Worm (Caenorhabditis elegans): ENCODE data around the gene H23L24.1.

H23L24.1 gene

DNA sequence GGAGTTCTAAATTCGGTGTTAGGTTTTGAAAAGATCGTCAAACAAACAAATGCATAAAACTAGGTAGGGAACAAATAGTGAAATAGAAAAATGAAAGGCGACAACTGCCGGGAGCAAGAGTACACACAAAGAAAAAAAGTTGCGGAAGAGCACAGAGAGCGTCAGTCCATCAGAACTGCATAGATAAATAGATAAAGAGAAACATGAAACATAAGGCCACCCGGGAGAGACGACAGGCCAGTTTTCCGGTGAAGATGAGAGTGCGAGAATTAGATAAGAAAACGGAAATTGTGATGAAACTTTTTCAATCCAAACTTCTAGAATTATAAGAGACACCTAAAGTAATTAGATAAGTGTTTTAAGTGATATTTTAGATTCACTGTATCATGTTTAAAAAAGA is 39.5 kb downstream of the H23L24.1 start:
- TF ChIP-seq ZK546.5 (tag; optimal IDR thresholded peaks at IDR 0.05) = no peak
- TF ChIP-seq alr-1 (tag; optimal IDR thresholded peaks at IDR 0.05) = no peak
- peak; percentile 14 for TF ChIP-seq sma-9 (GFP tag; optimal IDR thresholded peaks at IDR 0.05)
- TF ChIP-seq sma-9 (tag; optimal IDR thresholded peaks at IDR 0.05) = no peak
- peak; percentile 35 for TF ChIP-seq crh-2 (tag; optimal IDR thresholded peaks at IDR 0.05)
- no peak for TF ChIP-seq snpc-4 (tag; optimal IDR thresholded peaks at IDR 0.05)
- peak; percentile 64 for TF ChIP-seq F13H6.1 (tag; optimal IDR thresholded peaks at IDR 0.05)
- TF ChIP-seq lin-39 (tag; optimal IDR thresholded peaks at IDR 0.05) = no peak
- no peak for TF ChIP-seq lin-13 (GFP tag; optimal IDR thresholded peaks at IDR 0.05)
- TF ChIP-seq C34F6.9 (tag; optimal IDR thresholded peaks at IDR 0.05) = peak; percentile 7
- TF ChIP-seq ama-1 (optimal IDR thresholded peaks at IDR 0.05) = no peak
- peak; percentile 26 for TF ChIP-seq nhr-129 (tag; optimal IDR thresholded peaks at IDR 0.05)
- TF ChIP-seq fos-1 (tag; optimal IDR thresholded peaks at IDR 0.05) = peak; percentile 90
- TF ChIP-seq mdl-1 (tag; optimal IDR thresholded peaks at IDR 0.05) = no peak
- peak; percentile 12 for TF ChIP-seq unc-55 (GFP tag; optimal IDR thresholded peaks at IDR 0.05)
- TF ChIP-seq zag-1 (tag; optimal IDR thresholded peaks at IDR 0.05) = no peak

DNA sequence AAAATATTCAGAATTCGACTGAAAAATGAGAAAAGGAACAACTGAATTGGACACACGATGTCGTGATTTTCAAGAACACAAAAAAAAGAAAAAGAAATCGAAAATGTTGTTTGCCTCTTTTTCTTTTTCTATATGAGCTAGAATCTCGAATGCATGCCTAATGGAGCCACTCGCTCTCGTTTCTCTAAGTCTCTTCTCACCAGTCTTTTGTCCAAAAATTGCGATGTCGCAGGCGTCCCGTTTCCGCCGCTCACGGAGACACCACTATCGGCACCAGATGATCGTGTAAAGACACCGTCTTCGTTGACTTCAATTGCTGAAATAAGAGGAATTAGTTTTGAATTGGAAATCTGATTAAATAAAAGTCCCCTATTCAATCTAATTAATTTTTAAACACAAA is 40.4 kb downstream of the H23L24.1 start:
- no peak for TF ChIP-seq sma-9 (GFP tag; optimal IDR thresholded peaks at IDR 0.05)
- no peak for TF ChIP-seq sma-9 (tag; optimal IDR thresholded peaks at IDR 0.05)
- no peak for TF ChIP-seq nhr-10 (tag; optimal IDR thresholded peaks at IDR 0.05)
- no peak for TF ChIP-seq skn-1 (tag; optimal IDR thresholded peaks at IDR 0.05)
- no peak for TF ChIP-seq dmd-4 (tag; optimal IDR thresholded peaks at IDR 0.05)
- TF ChIP-seq unc-55 (GFP tag; optimal IDR thresholded peaks at IDR 0.05) = peak; percentile 85
- TF ChIP-seq lsy-2 (tag; optimal IDR thresholded peaks at IDR 0.05) = peak in 1 of 2 experiments; percentile 64
- TF ChIP-seq nhr-25 (tag; optimal IDR thresholded peaks at IDR 0.05) = no peak
- TF ChIP-seq snpc-4 (tag; optimal IDR thresholded peaks at IDR 0.05) = no peak
- TF ChIP-seq zag-1 (tag; optimal IDR thresholded peaks at IDR 0.05) = peak; percentile 50
- TF ChIP-seq sma-3 (GFP tag; optimal IDR thresholded peaks at IDR 0.05) = no peak
- TF ChIP-seq nhr-129 (tag; optimal IDR thresholded peaks at IDR 0.05) = peak; percentile 37
- TF ChIP-seq mbf-1 (tag; optimal IDR thresholded peaks at IDR 0.05) = no peak
- peak; percentile 26 for TF ChIP-seq fos-1 (tag; optimal IDR thresholded peaks at IDR 0.05)
- TF ChIP-seq unc-39 (tag; optimal IDR thresholded peaks at IDR 0.05) = no peak
- TF ChIP-seq ama-1 (optimal IDR thresholded peaks at IDR 0.05) = no peak
- TF ChIP-seq crh-2 (tag; optimal IDR thresholded peaks at IDR 0.05) = peak; percentile 50
- TF ChIP-seq lin-13 (GFP tag; optimal IDR thresholded peaks at IDR 0.05) = peak; percentile 34
- TF ChIP-seq nhr-77 (tag; optimal IDR thresholded peaks at IDR 0.05) = no peak
- TF ChIP-seq C34F6.9 (tag; optimal IDR thresholded peaks at IDR 0.05) = peak; percentile 54
- TF ChIP-seq peb-1 (tag; optimal IDR thresholded peaks at IDR 0.05) = no peak

DNA sequence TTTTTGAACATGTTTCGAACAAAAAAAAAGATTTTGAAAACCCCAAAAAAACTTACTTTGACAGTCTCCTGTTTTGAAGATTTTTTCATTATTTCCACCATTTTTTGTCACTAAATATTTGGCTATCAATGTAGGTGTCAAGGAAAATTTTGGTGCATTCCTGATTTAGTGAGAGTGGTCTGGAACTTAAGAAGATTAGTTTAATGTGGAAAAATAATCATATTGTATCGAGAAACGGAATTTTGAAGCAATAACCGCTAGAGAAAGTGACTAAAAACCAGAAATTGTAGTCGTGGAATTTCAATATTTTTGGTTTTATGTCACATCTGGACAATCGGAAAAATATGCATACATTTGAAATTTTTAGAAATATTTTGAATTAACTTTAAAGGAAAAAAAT is 43.6 kb downstream of the H23L24.1 start, which contains the start of the genes F20C5.11 and klp-11:
Gene F20C5.11 (minus strand): TSS at position 101 of the 400 bp plus-strand sequence.
Gene klp-11 (minus strand): TSS at position 171 of the 400 bp plus-strand sequence.
- TF ChIP-seq blmp-1 (tag; optimal IDR thresholded peaks at IDR 0.05; ENCODE audit: insufficient read depth) (no peak), sma-3 (GFP tag; optimal IDR thresholded peaks at IDR 0.05) (no peak), ama-1 (optimal IDR thresholded peaks at IDR 0.05) (no peak), mdl-1 (tag; optimal IDR thresholded peaks at IDR 0.05) (no peak), lin-13 (GFP tag; optimal IDR thresholded peaks at IDR 0.05) (no peak), nhr-77 (tag; optimal IDR thresholded peaks at IDR 0.05) (no peak), unc-39 (tag; optimal IDR thresholded peaks at IDR 0.05) (no peak), nhr-25 (tag; optimal IDR thresholded peaks at IDR 0.05) (no peak), nhr-12 (tag; optimal IDR thresholded peaks at IDR 0.05) (no peak), ceh-82 (tag; optimal IDR thresholded peaks at IDR 0.05) (no peak), dmd-4 (tag; optimal IDR thresholded peaks at IDR 0.05) (no peak), nhr-6 (tag; optimal IDR thresholded peaks at IDR 0.05) (no peak), nhr-21 (tag; optimal IDR thresholded peaks at IDR 0.05) (no peak), zag-1 (tag; optimal IDR thresholded peaks at IDR 0.05) (no peak), sem-4 (tag; optimal IDR thresholded peaks at IDR 0.05) (no peak), ztf-1 (GFP tag; conservative IDR thresholded peaks at IDR 0.05) (no peak), lin-39 (tag; optimal IDR thresholded peaks at IDR 0.05) (no peak), ztf-4 (tag; optimal IDR thresholded peaks at IDR 0.05) (no peak)

DNA sequence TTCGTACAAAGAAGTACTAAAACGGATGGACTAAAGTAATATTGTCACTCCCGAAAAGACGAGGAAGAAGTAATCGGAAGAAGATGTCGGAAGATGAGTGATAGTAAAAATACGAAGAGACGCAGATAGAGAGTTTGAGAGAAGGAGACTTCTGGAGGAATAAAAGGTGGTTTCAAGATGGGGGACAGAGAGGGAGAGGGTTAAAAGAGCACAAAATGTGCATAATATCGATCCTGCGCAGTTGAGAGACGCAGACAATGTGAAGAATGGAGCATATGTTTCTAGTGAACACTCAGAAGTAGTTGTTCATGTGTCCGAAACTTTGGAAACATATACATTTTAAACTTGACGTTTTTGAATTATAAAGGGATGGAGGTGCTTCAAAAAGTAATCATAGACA is 44.2 kb downstream of the H23L24.1 start:
- TF ChIP-seq lin-13 (GFP tag; optimal IDR thresholded peaks at IDR 0.05) = peak; percentile 43
- TF ChIP-seq elt-3 (tag; optimal IDR thresholded peaks at IDR 0.05) = no peak
- no peak for TF ChIP-seq unc-62 (GFP tag; optimal IDR thresholded peaks at IDR 0.05)
- no peak for TF ChIP-seq nhr-23 (tag; optimal IDR thresholded peaks at IDR 0.05)
- no peak for TF ChIP-seq nhr-11 (tag; optimal IDR thresholded peaks at IDR 0.05)
- TF ChIP-seq F13H6.1 (tag; optimal IDR thresholded peaks at IDR 0.05) = peak; percentile 49
- TF ChIP-seq R02D3.7 (tag; optimal IDR thresholded peaks at IDR 0.05) = no peak
- TF ChIP-seq unc-39 (tag; optimal IDR thresholded peaks at IDR 0.05) = no peak
- TF ChIP-seq crh-2 (tag; optimal IDR thresholded peaks at IDR 0.05) = no peak
- TF ChIP-seq ztf-4 (tag; optimal IDR thresholded peaks at IDR 0.05) = no peak
- TF ChIP-seq nhr-237 (tag; optimal IDR thresholded peaks at IDR 0.05) = no peak
- no peak for TF ChIP-seq ama-1 (optimal IDR thresholded peaks at IDR 0.05)
- no peak for TF ChIP-seq lin-39 (tag; optimal IDR thresholded peaks at IDR 0.05)
- TF ChIP-seq nhr-21 (tag; optimal IDR thresholded peaks at IDR 0.05) = no peak
- peak; percentile 93 for TF ChIP-seq unc-55 (GFP tag; optimal IDR thresholded peaks at IDR 0.05)
- TF ChIP-seq snpc-4 (tag; optimal IDR thresholded peaks at IDR 0.05) = no peak
- no peak for TF ChIP-seq nhr-25 (tag; optimal IDR thresholded peaks at IDR 0.05)
- TF ChIP-seq alr-1 (tag; optimal IDR thresholded peaks at IDR 0.05) = no peak
- TF ChIP-seq mdl-1 (tag; optimal IDR thresholded peaks at IDR 0.05) = no peak
- TF ChIP-seq ZK546.5 (tag; optimal IDR thresholded peaks at IDR 0.05) = no peak
- no peak for TF ChIP-seq nhr-12 (tag; optimal IDR thresholded peaks at IDR 0.05)
- TF ChIP-seq sma-3 (GFP tag; optimal IDR thresholded peaks at IDR 0.05) = no peak
- TF ChIP-seq peb-1 (tag; optimal IDR thresholded peaks at IDR 0.05) = no peak
- TF ChIP-seq Y55F3AM.14 (GFP tag; optimal IDR thresholded peaks at IDR 0.05) = no peak
- peak; percentile 62 for TF ChIP-seq sma-9 (GFP tag; optimal IDR thresholded peaks at IDR 0.05)
- no peak for TF ChIP-seq sma-9 (tag; optimal IDR thresholded peaks at IDR 0.05)
- TF ChIP-seq C34F6.9 (tag; optimal IDR thresholded peaks at IDR 0.05) = peak; percentile 84
- TF ChIP-seq blmp-1 (tag; optimal IDR thresholded peaks at IDR 0.05; ENCODE audit: insufficient read depth) = no peak
- TF ChIP-seq skn-1 (tag; optimal IDR thresholded peaks at IDR 0.05) = no peak
- TF ChIP-seq mbf-1 (tag; optimal IDR thresholded peaks at IDR 0.05) = no peak
- TF ChIP-seq zag-1 (tag; optimal IDR thresholded peaks at IDR 0.05) = peak; percentile 49
- peak; percentile 50 for TF ChIP-seq sem-4 (tag; optimal IDR thresholded peaks at IDR 0.05)
- no peak for TF ChIP-seq fos-1 (tag; optimal IDR thresholded peaks at IDR 0.05)
- TF ChIP-seq ztf-1 (GFP tag; conservative IDR thresholded peaks at IDR 0.05) = no peak

All from whole organism, L2 larva.